Fruit fly (Drosophila melanogaster): ENCODE results near the gene nau.

The nau gene

DNA sequence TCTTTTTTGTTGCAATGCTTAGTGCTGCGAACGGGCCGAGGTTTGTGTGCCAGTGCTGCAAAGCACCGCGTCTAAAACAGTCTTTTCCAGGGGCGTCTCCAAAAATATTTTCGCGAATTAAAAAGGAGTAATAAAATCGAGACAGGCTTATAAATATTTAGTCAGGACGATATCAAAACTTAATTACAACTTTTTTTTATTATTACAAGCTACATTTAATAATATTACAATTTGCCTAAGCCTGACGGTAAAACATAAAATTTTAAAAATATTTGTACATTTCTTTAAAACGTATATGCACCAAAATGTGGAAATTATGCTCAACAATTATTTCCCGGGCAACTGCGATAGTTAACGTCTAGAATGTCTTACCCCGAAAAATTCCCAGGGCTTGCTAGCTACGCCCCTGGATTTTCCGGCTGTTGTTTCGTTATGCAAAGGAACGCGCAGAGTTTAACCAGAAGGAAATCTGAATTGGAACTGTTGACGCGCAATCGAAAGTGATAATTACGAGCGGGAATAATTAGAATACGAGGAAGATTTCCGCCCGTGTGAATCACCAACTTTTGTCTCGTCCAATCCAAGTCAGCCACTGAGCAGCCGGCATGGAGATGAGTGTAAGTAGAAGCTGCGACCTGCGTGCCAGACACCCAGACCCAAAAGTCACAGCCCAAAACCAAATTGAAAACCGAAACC, 39.9 kb upstream of the nau start, which contains the start of the genes PTPMT1 and Hrd3:
TSS of gene PTPMT1 (plus strand) at position 428 of the 696 bp plus-strand sequence.
TSS of gene Hrd3 (minus strand) at position 646 of the 696 bp plus-strand sequence.
- TF ChIP-seq Sry-β (GFP tag; optimal IDR thresholded peaks at IDR 0.05) (peak; percentile 70), CG3726 (GFP tag; IDR thresholded peaks at IDR 0.05) (peak; percentile 93), hbn (GFP tag; IDR thresholded peaks at IDR 0.05; ENCODE audit: partially characterized antibody) (no peak), cas (GFP tag; IDR thresholded peaks at IDR 0.05) (peak; percentile 85), CG1529 (GFP tag; optimal IDR thresholded peaks at IDR 0.05) (peak; percentile 98), Trl (optimal IDR thresholded peaks at IDR 0.05) (no peak), Trl (GFP tag; optimal IDR thresholded peaks at IDR 0.05) (peak; percentile 97), twi (tag; optimal IDR thresholded peaks at IDR 0.05) (peak; percentile 97), Hey (tag; optimal IDR thresholded peaks at IDR 0.05) (peak; percentile 90), chif (GFP tag; optimal IDR thresholded peaks at IDR 0.05) (peak; percentile 97 to 98), E2f1 (GFP tag; IDR thresholded peaks at IDR 0.05) (peak; percentile 95), Mes4 (GFP tag; optimal IDR thresholded peaks at IDR 0.05) (peak; percentile 96), CG2678 (tag; optimal IDR thresholded peaks at IDR 0.05) (peak; percentile 99), CG2875 (GFP tag; optimal IDR thresholded peaks at IDR 0.05) (peak; percentile 97), pan (optimal IDR thresholded peaks at IDR 0.05) (no peak), pan (GFP tag; optimal IDR thresholded peaks at IDR 0.05 in 1 of 2, IDR thresholded peaks at IDR 0.05 in 1 of 2) (peak in 1 of 2 experiments; percentile 93), cwo (GFP tag; optimal IDR thresholded peaks at IDR 0.05) (peak; percentile 97), maf-S (GFP tag; optimal IDR thresholded peaks at IDR 0.05) (peak; percentile 97), tna (GFP tag; IDR thresholded peaks at IDR 0.05; ENCODE audit: partially characterized antibody) (no peak), CG18619 (GFP tag; optimal IDR thresholded peaks at IDR 0.05) (peak; percentile 99), Tbp (GFP tag; optimal IDR thresholded peaks at IDR 0.05) (no peak), NC2β (GFP tag; optimal IDR thresholded peaks at IDR 0.05) (peak; percentile 95), Sox100B (GFP tag; optimal IDR thresholded peaks at IDR 0.05) (peak; percentile 100), Nf-YC (tag; optimal IDR thresholded peaks at IDR 0.05) (peak; percentile 93), CG15073 (GFP tag; optimal IDR thresholded peaks at IDR 0.05) (peak; percentile 89), Adf1 (GFP tag; IDR thresholded peaks at IDR 0.05) (peak; percentile 79), knrl (GFP tag; IDR thresholded peaks at IDR 0.05; ENCODE audit: partially characterized antibody) (peak; percentile 41; the same call in 2 of the 3 replicates), CG3281 (GFP tag; optimal IDR thresholded peaks at IDR 0.05) (peak; percentile 99), Ssrp (tag; optimal IDR thresholded peaks at IDR 0.05) (peak; percentile 99), CG30431 (GFP tag; optimal IDR thresholded peaks at IDR 0.05) (peak; percentile 98), HLH3B (GFP tag; IDR thresholded peaks at IDR 0.05) (peak; percentile 93), Optix (GFP tag; IDR thresholded peaks at IDR 0.05) (peak; percentile 91), Dp (GFP tag; optimal IDR thresholded peaks at IDR 0.05) (peak; percentile 36), CG3838 (GFP tag; optimal IDR thresholded peaks at IDR 0.05) (peak; percentile 97), CG32772 (GFP tag; IDR thresholded peaks at IDR 0.05) (peak; percentile 95), gt (GFP tag; IDR thresholded peaks at IDR 0.05) (peak; percentile 92), CG12942 (GFP tag; optimal IDR thresholded peaks at IDR 0.05) (peak; percentile 98), D19B (GFP tag; optimal IDR thresholded peaks at IDR 0.05) (peak; percentile 96), zfh1 (GFP tag; IDR thresholded peaks at IDR 0.05) (peak; percentile 96), PHDP (tag; optimal IDR thresholded peaks at IDR 0.05) (peak; percentile 98), Fer2 (tag; optimal IDR thresholded peaks at IDR 0.05) (peak; percentile 97), CG9437 (GFP tag; optimal IDR thresholded peaks at IDR 0.05) (peak; percentile 97), CG11695 (GFP tag; IDR thresholded peaks at IDR 0.05) (peak; percentile 97), CG6654 (GFP tag; optimal IDR thresholded peaks at IDR 0.05) (peak; percentile 93), Elba2 (GFP tag; optimal IDR thresholded peaks at IDR 0.05) (peak; percentile 92), sima (GFP tag; optimal IDR thresholded peaks at IDR 0.05) (peak; percentile 91), CG1647 (GFP tag; optimal IDR thresholded peaks at IDR 0.05) (peak; percentile 98), CG8765 (GFP tag; IDR thresholded peaks at IDR 0.05) (peak; percentile 93), dmrt11E (tag; optimal IDR thresholded peaks at IDR 0.05) (peak; percentile 99), Sry-δ (GFP tag; optimal IDR thresholded peaks at IDR 0.05) (peak; percentile 71)
